Fruit fly (Drosophila melanogaster) whole organism, embryonic: ENCODE data around the gene sif.

Source experiments
- Atf6 ChIP-seq: fragments of 200-800 bp; sonication (Bioruptor generic); IDR thresholded peaks from 2 replicates; pipeline ENCODE4 v1.3.6; 2022; ENCODE audit warnings: missing biosample characterization, missing genetic modification characterization
- B-H2 ChIP-seq: fragments of 200-800 bp; sonication (Bioruptor generic); optimal IDR thresholded peaks from 2 replicates; lab custom pipeline; 2018; ENCODE audit warnings: missing biosample characterization, mild to moderate bottlenecking, missing genetic modification characterization
- CG11695 ChIP-seq: fragments of 200-800 bp; sonication (Bioruptor generic); IDR thresholded peaks from 3 replicates; pipeline ENCODE4 v1.3.6; 2022; ENCODE audit warnings: missing biosample characterization, missing genetic modification characterization
- CG1233 ChIP-seq: fragments of 200-800 bp; sonication (Bioruptor generic); optimal IDR thresholded peaks from 4 replicates; lab custom pipeline; 2018; ENCODE audit warnings: missing biosample characterization, mild to moderate bottlenecking, missing genetic modification characterization
- CG12391 ChIP-seq: fragments of 200-800 bp; sonication (Bioruptor generic); optimal IDR thresholded peaks from 3 replicates; lab custom pipeline; 2018; ENCODE audit warnings: missing biosample characterization, mild to moderate bottlenecking, missing genetic modification characterization, moderate library complexity
- CG12769 ChIP-seq: fragments of 200-800 bp; sonication (Bioruptor generic); optimal IDR thresholded peaks from 2 replicates; lab custom pipeline; 2019; ENCODE audit warnings: missing biosample characterization, mild to moderate bottlenecking, missing genetic modification characterization, moderate library complexity
- CG12942 ChIP-seq: fragments of 200-800 bp; sonication (Bioruptor generic); optimal IDR thresholded peaks from 3 replicates; lab custom pipeline; 2016; ENCODE audit warnings: missing biosample characterization, missing genetic modification characterization
- CG14667 ChIP-seq: fragments of 200-800 bp; sonication (Bioruptor generic); IDR thresholded peaks from 2 replicates; pipeline ENCODE4 v1.3.6; 2022; ENCODE audit warnings: missing biosample characterization, missing genetic modification characterization
- CG1529 ChIP-seq: fragments of 200-800 bp; sonication (Bioruptor generic); optimal IDR thresholded peaks from 3 replicates; lab custom pipeline; 2018; ENCODE audit warnings: missing biosample characterization, missing genetic modification characterization
- CG15479 ChIP-seq: fragments of 200-800 bp; sonication (Bioruptor generic); optimal IDR thresholded peaks from 3 replicates; lab custom pipeline; 2019; ENCODE audit warnings: missing biosample characterization, mild to moderate bottlenecking, missing genetic modification characterization, moderate library complexity
- CG17385 ChIP-seq: fragments of 200-800 bp; sonication (Bioruptor generic); optimal IDR thresholded peaks from 3 replicates; lab custom pipeline; 2018; ENCODE audit warnings: missing biosample characterization, mild to moderate bottlenecking, missing genetic modification characterization
- CG17612 ChIP-seq: fragments of 200-800 bp; sonication (Bioruptor generic); IDR thresholded peaks from 2 replicates; pipeline ENCODE4 v1.3.6; 2022; ENCODE audit warnings: missing biosample characterization, missing genetic modification characterization
- CG1792 ChIP-seq: fragments of 200-800 bp; sonication (Bioruptor generic); optimal IDR thresholded peaks from 2 replicates; lab custom pipeline; 2016; ENCODE audit warnings: missing biosample characterization, missing genetic modification characterization
- CG18476 ChIP-seq: fragments of 200-800 bp; sonication (Bioruptor generic); optimal IDR thresholded peaks from 2 replicates; lab custom pipeline; 2016; ENCODE audit warnings: missing biosample characterization, mild to moderate bottlenecking, missing genetic modification characterization
- CG34224 ChIP-seq: fragments of 200-800 bp; sonication (Bioruptor generic); IDR thresholded peaks from 3 replicates; pipeline ENCODE4 v1.3.6; 2022; ENCODE audit warnings: missing biosample characterization, missing genetic modification characterization; ENCODE audit not compliant: partially characterized antibody
- CG34376 ChIP-seq: fragments of 200-800 bp; sonication (Bioruptor generic); optimal IDR thresholded peaks from 2 replicates; lab custom pipeline; 2018; ENCODE audit warnings: missing biosample characterization, mild to moderate bottlenecking, missing genetic modification characterization
- CG4328 ChIP-seq: fragments of 200-800 bp; sonication (Bioruptor generic); optimal IDR thresholded peaks from 3 replicates; lab custom pipeline; 2017; ENCODE audit warnings: missing biosample characterization, missing genetic modification reagents, missing genetic modification characterization
- CG43689 ChIP-seq: fragments of 200-800 bp; sonication (Bioruptor generic); IDR thresholded peaks from 2 replicates; pipeline ENCODE4 v1.3.6; 2022; ENCODE audit warnings: missing biosample characterization, missing genetic modification characterization
- CG4424 ChIP-seq: fragments of 200-800 bp; sonication (Bioruptor generic); optimal IDR thresholded peaks from 3 replicates; lab custom pipeline; 2016; ENCODE audit warnings: missing biosample characterization, missing genetic modification characterization
- CG7556 ChIP-seq: fragments of 200-800 bp; sonication (Bioruptor generic); optimal IDR thresholded peaks from 2 replicates; lab custom pipeline; 2017; ENCODE audit warnings: missing biosample characterization, mild to moderate bottlenecking, missing genetic modification characterization
- CG8359 ChIP-seq: fragments of 200-800 bp; sonication (Bioruptor generic); optimal IDR thresholded peaks from 2 replicates; lab custom pipeline; 2017; ENCODE audit warnings: missing biosample characterization, mild to moderate bottlenecking, missing genetic modification characterization, borderline replicate concordance
- CG9727 ChIP-seq: fragments of 200-800 bp; sonication (Bioruptor generic); optimal IDR thresholded peaks from 3 replicates; lab custom pipeline; 2017; ENCODE audit warnings: missing biosample characterization, mild to moderate bottlenecking, missing genetic modification characterization
- CG9876 ChIP-seq: fragments of 200-800 bp; sonication (Bioruptor generic); optimal IDR thresholded peaks from 2 replicates; lab custom pipeline; 2016; ENCODE audit warnings: missing biosample characterization, missing genetic modification characterization
- Dbx ChIP-seq: fragments of 200-800 bp; sonication (Bioruptor generic); IDR thresholded peaks from 3 replicates; pipeline ENCODE4 v1.3.6; 2022; ENCODE audit warnings: missing biosample characterization, missing genetic modification characterization
- Dfd ChIP-seq, 2 experiments: fragments of >200 bp; optimal IDR thresholded peaks; 2 replicates each; lab custom pipeline; 2017; ENCODE audit warnings: missing biosample characterization in 2 of 2, missing genetic modification characterization in 2 of 2
- Drgx ChIP-seq: fragments of 200-800 bp; sonication (Bioruptor generic); IDR thresholded peaks from 2 replicates; pipeline ENCODE4 v1.3.6; 2022; ENCODE audit warnings: missing biosample characterization, missing genetic modification characterization
- HLH3B ChIP-seq: fragments of 200-800 bp; sonication (Bioruptor generic); IDR thresholded peaks from 2 replicates; pipeline ENCODE4 v1.3.6; 2022; ENCODE audit warnings: missing biosample characterization, missing genetic modification characterization
- Hr3 ChIP-seq: fragments of 200-800 bp; sonication (Bioruptor generic); optimal IDR thresholded peaks from 3 replicates; lab custom pipeline; 2016; ENCODE audit warnings: missing biosample characterization, missing genetic modification characterization
- Mrtf ChIP-seq: fragments of 200-800 bp; sonication (Bioruptor generic); IDR thresholded peaks from 3 replicates; pipeline ENCODE4 v1.3.6; 2022; ENCODE audit warnings: missing biosample characterization, missing genetic modification characterization
- Rfx ChIP-seq: fragments of 200-800 bp; sonication (Bioruptor generic); IDR thresholded peaks from 2 replicates; pipeline ENCODE4 v1.3.6; 2022; ENCODE audit warnings: missing biosample characterization, missing genetic modification characterization
- Xbp1 ChIP-seq: fragments of 200-800 bp; sonication (Bioruptor generic); optimal IDR thresholded peaks from 3 replicates; lab custom pipeline; 2016; ENCODE audit warnings: missing biosample characterization, mild to moderate bottlenecking, missing genetic modification characterization
- ap ChIP-seq: fragments of 200-800 bp; sonication (Bioruptor generic); IDR thresholded peaks from 2 replicates; pipeline ENCODE4 v1.3.6; 2022; ENCODE audit warnings: missing biosample characterization, missing genetic modification characterization
- chinmo ChIP-seq: fragments of 200-800 bp; sonication (Bioruptor generic); IDR thresholded peaks from 4 replicates; pipeline ENCODE4 v1.3.6; 2022; ENCODE audit warnings: missing biosample characterization, missing genetic modification characterization; ENCODE audit not compliant: partially characterized antibody
- chn ChIP-seq: fragments of 200-800 bp; sonication (Bioruptor generic); optimal IDR thresholded peaks from 2 replicates; lab custom pipeline; 2016; ENCODE audit warnings: missing biosample characterization, missing genetic modification characterization
- danr ChIP-seq: fragments of 200-800 bp; sonication (Bioruptor generic); IDR thresholded peaks from 2 replicates; pipeline ENCODE4 v1.3.6; 2022; ENCODE audit warnings: missing biosample characterization, missing genetic modification characterization
- dimm ChIP-seq: fragments of 200-800 bp; sonication (Bioruptor generic); IDR thresholded peaks from 2 replicates; pipeline ENCODE4 v1.3.6; 2022; ENCODE audit warnings: missing biosample characterization, missing genetic modification characterization
- dysf ChIP-seq: fragments of 200-800 bp; sonication (Bioruptor generic); IDR thresholded peaks from 3 replicates; pipeline ENCODE4 v1.3.6; 2022; ENCODE audit warnings: missing biosample characterization, missing genetic modification characterization
- fd102C ChIP-seq: fragments of 200-800 bp; sonication (Bioruptor generic); optimal IDR thresholded peaks from 2 replicates; lab custom pipeline; 2018; ENCODE audit warnings: missing biosample characterization, mild to moderate bottlenecking, missing genetic modification characterization, moderate library complexity
- fu2 ChIP-seq: fragments of 200-800 bp; sonication (Bioruptor generic); optimal IDR thresholded peaks from 2 replicates; lab custom pipeline; 2016; ENCODE audit warnings: missing biosample characterization, missing genetic modification characterization
- gsb-n ChIP-seq: fragments of 200-800 bp; sonication (Bioruptor generic); optimal IDR thresholded peaks from 3 replicates; lab custom pipeline; 2018; ENCODE audit warnings: missing biosample characterization, mild to moderate bottlenecking, missing genetic modification characterization
- jigr1 ChIP-seq: fragments of 200-800 bp; sonication (Bioruptor generic); IDR thresholded peaks from 3 replicates; pipeline ENCODE4 v1.3.6; 2022; ENCODE audit warnings: missing biosample characterization, missing genetic modification characterization
- prd ChIP-seq, 3 experiments: fragments of >200 bp in 2 of 3; fragments of 200-800 bp in 1 of 3; sonication (Bioruptor generic) in 1 of 3; optimal IDR thresholded peaks in 2 of 3; IDR thresholded peaks in 1 of 3; 2 replicates in 2 of 3; 3 replicates in 1 of 3; pipeline versions ENCODE4 v1.3.6 to Lab custom; 2017 to 2022; ENCODE audit warnings: missing biosample characterization in 1 of 3, missing genetic modification characterization in 1 of 3
- ro ChIP-seq: fragments of 200-800 bp; sonication (Bioruptor generic); IDR thresholded peaks from 2 replicates; pipeline ENCODE4 v1.3.6; 2022; ENCODE audit warnings: missing biosample characterization, missing genetic modification characterization
- run ChIP-seq: fragments of 200-800 bp; sonication (Bioruptor generic); optimal IDR thresholded peaks from 3 replicates; lab custom pipeline; 2018; ENCODE audit warnings: missing biosample characterization, mild to moderate bottlenecking, missing genetic modification characterization
- salm ChIP-seq: fragments of 200-800 bp; sonication (Bioruptor generic); optimal IDR thresholded peaks from 2 replicates; lab custom pipeline; 2018; ENCODE audit warnings: missing biosample characterization, mild to moderate bottlenecking, missing genetic modification characterization
- sens-2 ChIP-seq: fragments of 200-800 bp; sonication (Bioruptor generic); IDR thresholded peaks from 2 replicates; pipeline ENCODE4 v1.3.6; 2022; ENCODE audit warnings: missing biosample characterization, missing genetic modification characterization
- sob ChIP-seq: fragments of 200-800 bp; sonication (Bioruptor generic); IDR thresholded peaks from 2 replicates; pipeline ENCODE4 v1.3.6; 2022; ENCODE audit warnings: missing biosample characterization, missing genetic modification characterization
- sqz ChIP-seq: fragments of 200-800 bp; sonication (Bioruptor generic); optimal IDR thresholded peaks from 3 replicates; lab custom pipeline; 2018; ENCODE audit warnings: missing biosample characterization, mild to moderate bottlenecking, missing genetic modification characterization
- tap ChIP-seq: fragments of 200-800 bp; optimal IDR thresholded peaks from 3 replicates; lab custom pipeline; 2019; ENCODE audit warnings: missing biosample characterization, mild to moderate bottlenecking, missing genetic modification characterization, moderate library complexity
- zf30C ChIP-seq: fragments of 200-800 bp; sonication (Bioruptor generic); optimal IDR thresholded peaks from 3 replicates; lab custom pipeline; 2018; ENCODE audit warnings: missing biosample characterization, mild to moderate bottlenecking, missing genetic modification characterization

sif gene

DNA sequence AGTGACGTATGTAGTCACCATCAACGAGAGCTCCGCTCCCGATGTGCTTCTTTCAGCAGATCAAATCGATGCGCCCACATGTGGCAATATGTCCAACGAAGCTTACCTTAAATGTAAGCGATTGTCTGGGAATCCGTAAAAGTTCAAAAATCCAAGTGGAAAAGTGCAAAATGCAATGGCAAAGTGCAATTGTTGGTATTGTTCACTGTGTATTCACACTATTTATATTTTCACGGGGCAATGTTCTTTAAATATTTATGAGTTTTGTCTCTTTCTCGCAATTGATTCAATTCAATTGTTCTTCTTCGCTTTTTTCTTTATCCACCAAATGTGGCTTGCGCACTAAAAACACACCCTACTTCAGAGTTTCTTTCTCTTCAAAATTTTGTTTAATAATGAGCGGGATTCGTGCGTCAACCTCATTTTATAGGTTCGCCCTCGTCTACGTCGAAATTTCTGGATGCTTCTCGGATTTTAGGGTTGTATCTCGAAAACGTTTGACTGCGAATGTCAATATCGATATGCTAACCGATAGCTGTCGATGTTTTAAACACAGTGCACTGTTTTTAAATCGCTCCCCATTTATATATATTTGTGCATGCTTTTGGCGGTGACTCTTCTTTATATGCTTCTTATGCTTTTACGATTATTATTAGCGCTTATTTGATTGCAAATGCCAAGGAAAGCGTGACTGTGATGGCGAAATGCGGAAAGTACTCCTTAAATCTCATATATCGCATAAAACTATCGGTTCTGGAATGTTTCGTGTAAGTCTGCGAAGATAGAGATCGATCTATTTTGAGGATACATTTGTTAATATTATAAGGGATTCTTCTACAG lies 94.2 kb downstream of the sif start, which contains the start of gene DnaJ-1 (continued):
- TF ChIP-seq chinmo (GFP tag; lab: Robert Waterston, UW) (peak; percentile 97), Dfd (GFP tag; optimal IDR thresholded peaks at IDR 0.05; lab: Kevin White, UChicago) (no peak), CG4424 (GFP tag; lab: Kevin White, UChicago) (no peak), Mrtf (no peak), Xbp1 (GFP tag; lab: Kevin White, UChicago) (no peak), sob (GFP tag; lab: Robert Waterston, UW) (no peak), CG9727 (GFP tag; lab: Kevin White, UChicago) (peak; percentile 18), CG1792 (GFP tag; lab: Kevin White, UChicago) (no peak), B-H2 (GFP tag; lab: Kevin White, UChicago) (no peak), danr (GFP tag; lab: Robert Waterston, UW) (no peak), dimm (no peak), Drgx (GFP tag; lab: Robert Waterston, UW) (no peak), dysf (no peak), Atf6 (GFP tag; lab: Robert Waterston, UW) (peak; percentile 13; the same call in 1 of the 2 replicates), CG12391 (tag; lab: Kevin White, UChicago) (no peak), Hr3 (GFP tag; lab: Kevin White, UChicago) (no peak), fu2 (peak; percentile 30), CG8359 (no peak), sqz (peak; percentile 24), CG1529 (peak; percentile 54), ro (GFP tag; lab: Robert Waterston, UW) (no peak), HLH3B (GFP tag; lab: Robert Waterston, UW) (no peak), CG14667 (no peak), prd (optimal IDR thresholded peaks at IDR 0.05; lab: Kevin White, UChicago) (no peak), prd (GFP tag; IDR thresholded peaks at IDR 0.05; lab: Robert Waterston, UW) (no peak), gsb-n (no peak), ap (GFP tag; lab: Robert Waterston, UW) (no peak), Rfx (GFP tag; lab: Robert Waterston, UW) (peak; percentile 61), CG11695 (peak; percentile 7; the same call in 1 of the 3 replicates), CG17385 (GFP tag; lab: Kevin White, UChicago) (peak; percentile 76), CG4328 (GFP tag; lab: Kevin White, UChicago) (no peak), fd102C (GFP tag; lab: Kevin White, UChicago) (no peak), zf30C (GFP tag; lab: Kevin White, UChicago) (no peak), jigr1 (no peak), sens-2 (GFP tag; lab: Robert Waterston, UW) (no peak), CG12942 (GFP tag; lab: Kevin White, UChicago) (no peak), CG34376 (peak; percentile 90), CG18476 (no peak), CG12769 (tag; lab: Kevin White, UChicago) (peak; percentile 84), run (tag; lab: Kevin White, UChicago) (no peak), CG7556 (GFP tag; lab: Kevin White, UChicago) (peak; percentile 35), CG9876 (GFP tag; lab: Kevin White, UChicago) (no peak), CG43689 (GFP tag; lab: Robert Waterston, UW) (no peak), Dbx (GFP tag; lab: Robert Waterston, UW) (no peak; the same call in 1 of the 3 replicates), tap (tag; lab: Kevin White, UChicago) (no peak), CG15479 (GFP tag; lab: Kevin White, UChicago) (peak; percentile 19), CG34224 (GFP tag; lab: Robert Waterston, UW) (peak; percentile 97), chn (GFP tag; lab: Kevin White, UChicago) (no peak), salm (tag; lab: Kevin White, UChicago) (peak; percentile 19), CG1233 (GFP tag; lab: Kevin White, UChicago) (no peak), CG17612 (GFP tag; lab: Robert Waterston, UW) (no peak)
